Worm (Caenorhabditis elegans): ENCODE results near the gene R02F11.2.

The R02F11.2 gene

DNA sequence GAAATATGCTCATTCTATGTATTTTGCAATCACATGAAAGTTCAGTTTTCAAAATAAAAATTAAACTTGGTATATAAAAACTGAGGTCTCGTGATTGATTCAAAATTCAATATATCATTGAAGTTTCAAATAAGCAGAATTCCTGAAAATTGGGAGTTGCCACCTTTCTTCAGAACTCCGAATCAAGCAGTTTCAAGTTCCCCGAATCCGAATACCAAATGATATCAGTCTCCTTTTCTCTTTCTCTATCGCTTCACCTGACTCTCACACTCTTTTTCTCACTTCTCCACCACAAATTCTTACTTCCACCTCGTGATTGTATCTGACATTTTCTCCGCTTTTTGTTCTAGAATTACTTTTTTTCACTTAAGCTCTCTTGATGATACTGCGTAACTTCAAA, at the start of gene R02F11.2:
Gene R02F11.2 (plus strand): TSS at position 292 of the 400 bp plus-strand sequence.
- TF ChIP-seq ceh-34 (tag; optimal IDR thresholded peaks at IDR 0.05) (no peak), fax-1 (tag; optimal IDR thresholded peaks at IDR 0.05) (no peak), ceh-14 (tag; optimal IDR thresholded peaks at IDR 0.05) (no peak), rnt-1 (tag; optimal IDR thresholded peaks at IDR 0.05) (no peak), ceh-9 (tag; optimal IDR thresholded peaks at IDR 0.05) (no peak), npax-4 (tag; optimal IDR thresholded peaks at IDR 0.05) (no peak), ceh-48 (tag; optimal IDR thresholded peaks at IDR 0.05) (no peak), che-1 (tag; optimal IDR thresholded peaks at IDR 0.05) (no peak), fkh-10 (GFP tag; optimal IDR thresholded peaks at IDR 0.05) (no peak), unc-3 (GFP tag; conservative IDR thresholded peaks at IDR 0.05) (no peak), unc-3 (tag; optimal IDR thresholded peaks at IDR 0.05) (no peak), dmd-4 (tag; optimal IDR thresholded peaks at IDR 0.05; ENCODE audit: borderline replicate concordance) (no peak), pag-3 (tag; optimal IDR thresholded peaks at IDR 0.05; ENCODE audit: borderline replicate concordance) (no peak), C08G9.2 (tag; optimal IDR thresholded peaks at IDR 0.05) (no peak), dve-1 (tag; optimal IDR thresholded peaks at IDR 0.05) (no peak), Y22D7AL.16 (tag; optimal IDR thresholded peaks at IDR 0.05) (no peak), unc-42 (tag; optimal IDR thresholded peaks at IDR 0.05) (no peak), madf-2 (tag; optimal IDR thresholded peaks at IDR 0.05) (no peak), ref-2 (tag; optimal IDR thresholded peaks at IDR 0.05) (no peak), ahr-1 (tag; optimal IDR thresholded peaks at IDR 0.05) (no peak)

DNA sequence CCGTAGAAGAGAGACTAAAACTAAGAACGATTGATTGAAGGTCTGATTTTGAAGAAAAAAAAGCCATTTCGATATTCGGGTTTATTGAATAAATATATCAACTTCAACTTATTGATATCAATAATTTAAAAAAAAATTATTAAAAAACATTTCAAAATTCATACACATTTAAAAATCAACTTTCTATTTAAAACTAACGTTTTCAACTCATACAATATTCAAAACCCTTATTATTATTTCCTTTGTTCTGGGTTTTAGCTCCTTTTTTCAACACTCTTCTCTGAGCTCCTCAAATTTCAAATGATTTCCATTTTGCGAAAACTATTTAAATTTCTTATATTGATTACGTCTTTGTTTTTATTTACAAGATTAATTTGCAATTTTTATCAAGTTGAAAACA, 49.1 kb upstream of the R02F11.2 start, which contains the start of gene C18G1.7:
Gene C18G1.7 (plus strand): TSS at position 301 of the 400 bp plus-strand sequence.
- TF ChIP-seq ets-4 (tag; optimal IDR thresholded peaks at IDR 0.05) (no peak), rnt-1 (tag; optimal IDR thresholded peaks at IDR 0.05) (no peak), mec-3 (tag; optimal IDR thresholded peaks at IDR 0.05; ENCODE audit: borderline replicate concordance) (no peak), ceh-48 (tag; optimal IDR thresholded peaks at IDR 0.05) (no peak), pha-4 (tag; optimal IDR thresholded peaks at IDR 0.05) (no peak), hlh-8 (tag; optimal IDR thresholded peaks at IDR 0.05) (no peak), fax-1 (tag; optimal IDR thresholded peaks at IDR 0.05) (no peak), sdc-2 (tag; optimal IDR thresholded peaks at IDR 0.05) (no peak), ceh-31 (tag; optimal IDR thresholded peaks at IDR 0.05) (no peak), elt-4 (tag; optimal IDR thresholded peaks at IDR 0.05) (no peak), pha-2 (tag; optimal IDR thresholded peaks at IDR 0.05) (no peak)

DNA sequence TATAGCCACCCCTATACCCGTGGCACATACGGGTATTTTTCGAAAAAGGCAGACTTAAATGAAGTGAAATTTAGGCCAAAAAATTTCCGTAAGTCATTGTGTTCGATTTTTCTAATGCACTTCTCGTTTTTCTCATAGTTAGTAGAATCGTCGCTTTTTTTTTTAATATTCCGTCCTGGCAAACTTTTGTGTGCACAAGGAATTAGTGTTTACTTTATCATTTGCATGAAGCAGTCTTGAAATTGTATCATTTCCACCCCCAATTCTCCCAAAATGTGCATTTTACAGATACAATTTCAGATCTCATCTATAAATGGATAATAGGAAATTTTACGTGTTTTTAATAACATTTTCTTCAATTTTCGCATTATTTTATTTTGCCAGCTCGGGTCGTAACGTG, 44.1 kb upstream of the R02F11.2 start, which contains the start of gene C18G1.6:
Gene C18G1.6 (plus strand): TSS at position 301 of the 400 bp plus-strand sequence.
- no peak for TF ChIP-seq nhr-11 (tag; optimal IDR thresholded peaks at IDR 0.05)
- no peak for TF ChIP-seq ceh-48 (tag; optimal IDR thresholded peaks at IDR 0.05)
- TF ChIP-seq Y22D7AL.16 (tag; optimal IDR thresholded peaks at IDR 0.05) = no peak
- TF ChIP-seq gmeb-2 (tag; optimal IDR thresholded peaks at IDR 0.05) = no peak
- TF ChIP-seq che-1 (tag; optimal IDR thresholded peaks at IDR 0.05) = no peak
- TF ChIP-seq ceh-30 (tag; optimal IDR thresholded peaks at IDR 0.05) = no peak
- no peak for TF ChIP-seq npax-4 (tag; optimal IDR thresholded peaks at IDR 0.05)
- TF ChIP-seq ceh-31 (tag; optimal IDR thresholded peaks at IDR 0.05) = no peak
- TF ChIP-seq elt-4 (tag; optimal IDR thresholded peaks at IDR 0.05) = no peak

DNA sequence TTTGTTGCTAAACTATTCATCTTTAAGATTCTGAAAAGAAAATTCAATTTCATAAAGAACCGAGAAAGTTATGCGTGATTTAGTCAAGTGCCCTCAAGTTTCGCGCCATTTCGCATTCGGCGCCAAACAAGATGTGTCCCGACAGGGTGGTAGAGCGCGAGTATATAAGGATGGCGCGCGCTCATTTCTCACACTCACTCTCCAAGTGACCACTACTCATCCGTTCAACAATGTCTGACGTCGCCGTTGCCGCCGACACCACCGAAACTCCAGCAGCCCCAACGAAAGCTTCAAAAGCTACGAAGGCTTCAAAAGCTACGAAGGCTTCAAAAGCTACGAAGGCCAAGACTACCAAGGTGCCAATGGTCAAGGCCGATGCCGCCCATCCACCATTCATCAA, 40.3 kb upstream of the R02F11.2 start, which contains the start of gene hil-4:
Gene hil-4 (plus strand): TSS at position 191 of the 400 bp plus-strand sequence.
- TF ChIP-seq dmd-4 (tag; optimal IDR thresholded peaks at IDR 0.05; ENCODE audit: borderline replicate concordance) = no peak
- TF ChIP-seq ceh-18 (tag; optimal IDR thresholded peaks at IDR 0.05) = no peak
- no peak for TF ChIP-seq unc-42 (tag; optimal IDR thresholded peaks at IDR 0.05)
- TF ChIP-seq ztf-16 (tag; optimal IDR thresholded peaks at IDR 0.05) = no peak
- TF ChIP-seq ttx-3 (tag; optimal IDR thresholded peaks at IDR 0.05) = no peak
- no peak for TF ChIP-seq lin-11 (tag; optimal IDR thresholded peaks at IDR 0.05)
- no peak for TF ChIP-seq ceh-31 (tag; optimal IDR thresholded peaks at IDR 0.05)
- no peak for TF ChIP-seq ref-2 (tag; optimal IDR thresholded peaks at IDR 0.05)
- no peak for TF ChIP-seq sdc-2 (tag; optimal IDR thresholded peaks at IDR 0.05)
- TF ChIP-seq hlh-8 (tag; optimal IDR thresholded peaks at IDR 0.05) = no peak
- no peak for TF ChIP-seq ceh-19 (GFP tag; optimal IDR thresholded peaks at IDR 0.05)
- TF ChIP-seq pha-4 (tag; optimal IDR thresholded peaks at IDR 0.05) = no peak
